Worm (Caenorhabditis elegans) whole organism, mixed stage, embryonic: ENCODE data around the gene puf-11.

Source experiments
- blmp-1 ChIP-seq: fragments of 150-350 bp; optimal IDR thresholded peaks from 2 replicates; lab custom pipeline; 2014; ENCODE audit warnings: missing biosample characterization, missing genetic modification characterization
- ceh-43 ChIP-seq: fragments of 200-800 bp; sonication (Bioruptor generic); optimal IDR thresholded peaks from 2 replicates; lab custom pipeline; 2018; ENCODE audit warnings: mild to moderate bottlenecking, missing genetic modification characterization, moderate library complexity, missing compliant biosample characterization
- elt-1 ChIP-seq: sonication (generic microtip); optimal IDR thresholded peaks from 2 replicates; lab custom pipeline; 2017; ENCODE audit warnings: missing genetic modification characterization, mild to moderate bottlenecking, missing compliant biosample characterization, antibody characterized with exemption, moderate library complexity, borderline replicate concordance; ENCODE audit not compliant: insufficient read depth
- lin-13 ChIP-seq: fragments of 150-350 bp; optimal IDR thresholded peaks from 2 replicates; lab custom pipeline; 2014; ENCODE audit warnings: missing biosample characterization, missing genetic modification characterization
- nhr-12 ChIP-seq: fragments of 150-350 bp; optimal IDR thresholded peaks from 2 replicates; lab custom pipeline; 2014; ENCODE audit warnings: missing biosample characterization, missing genetic modification characterization
- nhr-2 ChIP-seq: fragments of 150-350 bp; optimal IDR thresholded peaks from 2 replicates; lab custom pipeline; 2014; ENCODE audit warnings: missing biosample characterization, missing genetic modification characterization
- nhr-237 ChIP-seq: fragments of 150-350 bp; optimal IDR thresholded peaks from 2 replicates; lab custom pipeline; 2014; ENCODE audit warnings: missing biosample characterization, missing genetic modification characterization
- snpc-4 ChIP-seq: fragments of 150-350 bp; optimal IDR thresholded peaks from 2 replicates; lab custom pipeline; 2014; ENCODE audit warnings: missing biosample characterization, missing genetic modification characterization
- unc-62 ChIP-seq: fragments of 150-350 bp; optimal IDR thresholded peaks from 2 replicates; lab custom pipeline; 2014; ENCODE audit warnings: missing biosample characterization, missing genetic modification reagents, missing genetic modification characterization
- ztf-11 ChIP-seq: fragments of 150-350 bp; optimal IDR thresholded peaks from 2 replicates; lab custom pipeline; 2014; ENCODE audit warnings: missing biosample characterization, missing genetic modification characterization

DNA sequence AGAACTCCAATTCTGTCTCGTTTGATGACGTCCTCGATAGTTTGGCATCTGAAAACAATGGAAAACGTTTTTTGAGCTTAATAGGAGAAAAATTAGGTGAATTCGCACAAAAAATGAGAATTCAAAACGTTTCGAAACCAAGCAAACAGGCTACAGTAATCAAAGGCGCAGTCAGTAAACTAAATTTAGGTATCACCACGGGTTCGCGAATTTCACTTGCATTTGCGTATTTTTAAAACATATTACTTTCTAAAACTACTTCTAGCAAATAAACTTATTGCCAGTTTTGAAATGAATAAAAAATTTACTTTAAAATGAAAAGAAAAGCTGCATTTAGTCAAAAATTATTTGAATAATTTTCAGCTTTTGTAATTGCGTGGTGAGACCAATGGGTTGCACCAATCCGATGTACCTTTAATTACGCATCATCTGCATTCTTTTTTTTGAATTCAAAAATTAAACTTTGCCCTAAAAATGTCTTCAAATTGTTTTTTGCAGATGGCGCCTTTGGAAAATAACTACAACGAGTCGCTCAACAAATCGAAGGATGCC is 2.3 kb upstream of the puf-11 start, which contains the start of the genes Y73B6BL.23 and htp-2:
- TF ChIP-seq ceh-43 (GFP tag; lab: Kevin White, UChicago) (no peak), ztf-11 (tag; lab: Kevin White, UChicago) (no peak), nhr-237 (tag; lab: Kevin White, UChicago) (no peak), blmp-1 (no peak), snpc-4 (tag; lab: Kevin White, UChicago) (no peak), elt-1 (tag; lab: Kevin White, UChicago) (no peak), lin-13 (tag; lab: Kevin White, UChicago) (no peak), unc-62 (GFP tag; lab: Kevin White, UChicago) (no peak), nhr-2 (tag; lab: Kevin White, UChicago) (no peak), nhr-12 (tag; lab: Kevin White, UChicago) (no peak)
